Fruit fly (Drosophila melanogaster) whole organism, embryonic: ENCODE measurements around the gene CG34244.

Experiments used
- Bgb ChIP-seq: fragments of 200-800 bp; sonication (Bioruptor generic); IDR thresholded peaks from 2 replicates; pipeline ENCODE4 v1.3.6; 2022; ENCODE audit warnings: missing biosample characterization, missing genetic modification characterization; ENCODE audit not compliant: partially characterized antibody
- Blimp-1 ChIP-seq: fragments of 200-800 bp; sonication (Bioruptor generic); optimal IDR thresholded peaks from 3 replicates; lab custom pipeline; 2018; ENCODE audit warnings: missing biosample characterization, missing genetic modification characterization, mild to moderate bottlenecking, moderate library complexity, missing genetic modification reagents
- CG10267 ChIP-seq: fragments of 200-800 bp; sonication (Bioruptor generic); optimal IDR thresholded peaks from 2 replicates; lab custom pipeline; 2018; ENCODE audit warnings: missing biosample characterization, mild to moderate bottlenecking, missing genetic modification characterization, moderate library complexity
- CG10274 ChIP-seq: fragments of 200-800 bp; sonication (Bioruptor generic); optimal IDR thresholded peaks from 3 replicates; lab custom pipeline; 2017; ENCODE audit warnings: missing biosample characterization, mild to moderate bottlenecking, missing genetic modification characterization
- CG12769 ChIP-seq: fragments of 200-800 bp; sonication (Bioruptor generic); optimal IDR thresholded peaks from 2 replicates; lab custom pipeline; 2019; ENCODE audit warnings: missing biosample characterization, mild to moderate bottlenecking, missing genetic modification characterization, moderate library complexity
- CG1647 ChIP-seq: fragments of 200-800 bp; sonication (Bioruptor generic); optimal IDR thresholded peaks from 3 replicates; lab custom pipeline; 2016; ENCODE audit warnings: missing biosample characterization, missing genetic modification characterization
- CG17328 ChIP-seq: fragments of 200-800 bp; sonication (Bioruptor generic); IDR thresholded peaks from 2 replicates; pipeline ENCODE4 v1.3.6; 2022; ENCODE audit warnings: missing biosample characterization, missing genetic modification characterization
- CG2129 ChIP-seq: fragments of 200-800 bp; sonication (Bioruptor generic); IDR thresholded peaks from 2 replicates; pipeline ENCODE4 v1.3.6; 2022; ENCODE audit warnings: missing biosample characterization, missing genetic modification characterization; ENCODE audit not compliant: partially characterized antibody
- CG30020 ChIP-seq: fragments of 200-800 bp; optimal IDR thresholded peaks from 2 replicates; lab custom pipeline; 2019; ENCODE audit warnings: missing biosample characterization, mild to moderate bottlenecking, missing genetic modification characterization, moderate library complexity
- CG30431 ChIP-seq: fragments of 200-800 bp; sonication (Bioruptor generic); optimal IDR thresholded peaks from 2 replicates; lab custom pipeline; 2017; ENCODE audit warnings: missing biosample characterization, missing genetic modification characterization
- CG32767 ChIP-seq: fragments of 200-800 bp; sonication (Bioruptor generic); IDR thresholded peaks from 2 replicates; pipeline ENCODE4 v1.3.6; 2022; ENCODE audit warnings: missing biosample characterization, missing genetic modification characterization
- CG3407 ChIP-seq: fragments of 200-800 bp; sonication (Bioruptor generic); optimal IDR thresholded peaks from 2 replicates; lab custom pipeline; 2018; ENCODE audit warnings: missing biosample characterization, mild to moderate bottlenecking, missing genetic modification characterization
- CG3838 ChIP-seq: fragments of 200-800 bp; sonication (Bioruptor generic); optimal IDR thresholded peaks from 3 replicates; lab custom pipeline; 2016; ENCODE audit warnings: missing biosample characterization, missing genetic modification characterization
- CG5245 ChIP-seq: fragments of 200-800 bp; sonication (Bioruptor generic); optimal IDR thresholded peaks from 3 replicates; lab custom pipeline; 2016; ENCODE audit warnings: missing biosample characterization, missing genetic modification characterization
- CG7271 ChIP-seq: fragments of 200-800 bp; sonication (Bioruptor generic); optimal IDR thresholded peaks from 2 replicates; lab custom pipeline; 2018; ENCODE audit warnings: missing biosample characterization, mild to moderate bottlenecking, missing genetic modification characterization, moderate library complexity
- CG7372 ChIP-seq: fragments of 200-800 bp; sonication (Bioruptor generic); IDR thresholded peaks from 2 replicates; pipeline ENCODE4 v1.3.6; 2022; ENCODE audit warnings: missing biosample characterization, missing genetic modification characterization
- Drgx ChIP-seq: fragments of 200-800 bp; sonication (Bioruptor generic); IDR thresholded peaks from 2 replicates; pipeline ENCODE4 v1.3.6; 2022; ENCODE audit warnings: missing biosample characterization, missing genetic modification characterization
- E2f2 ChIP-seq: fragments of 200-800 bp; sonication (Bioruptor generic); IDR thresholded peaks from 2 replicates; pipeline ENCODE4 v1.3.6; 2022; ENCODE audit warnings: missing biosample characterization, missing genetic modification characterization
- Ets65A ChIP-seq: fragments of 200-800 bp; sonication (Bioruptor generic); peaks from one replicate; lab custom pipeline; 2016; ENCODE audit warnings: missing biosample characterization, missing genetic modification characterization
- Jarid2 ChIP-seq: fragments of 200-800 bp; sonication (Bioruptor generic); optimal IDR thresholded peaks from 3 replicates; lab custom pipeline; 2017; ENCODE audit warnings: mild to moderate bottlenecking, missing biosample characterization, missing genetic modification reagents, missing genetic modification characterization
- Med ChIP-seq: fragments of 200-800 bp; sonication (Bioruptor generic); peaks from one replicate; lab custom pipeline; 2016; ENCODE audit warnings: missing biosample characterization, missing genetic modification characterization, mild to moderate bottlenecking, inconsistent platforms, moderate library complexity
- Pdp1 ChIP-seq, 2 experiments: fragments of 200-800 bp; sonication (Bioruptor generic); optimal IDR thresholded peaks; 3 replicates each; lab custom pipeline; 2016; ENCODE audit warnings: missing biosample characterization in 2 of 2, missing genetic modification characterization in 2 of 2, mild to moderate bottlenecking in 1 of 2, moderate library complexity in 1 of 2
- aop ChIP-seq: fragments of 200-800 bp; sonication (Bioruptor generic); IDR thresholded peaks from 2 replicates; pipeline ENCODE4 v1.3.6; 2022; ENCODE audit warnings: missing biosample characterization, missing genetic modification characterization
- ap ChIP-seq: fragments of 200-800 bp; sonication (Bioruptor generic); IDR thresholded peaks from 2 replicates; pipeline ENCODE4 v1.3.6; 2022; ENCODE audit warnings: missing biosample characterization, missing genetic modification characterization
- bsh ChIP-seq, 2 experiments: fragments of 200-800 bp; sonication (Bioruptor generic); optimal IDR thresholded peaks; 2 replicates each; lab custom pipeline; 2017 to 2018; ENCODE audit warnings: mild to moderate bottlenecking in 2 of 2, missing biosample characterization in 2 of 2, missing genetic modification characterization in 2 of 2, moderate library complexity in 1 of 2
- corto ChIP-seq: fragments of 200-800 bp; sonication (Bioruptor generic); optimal IDR thresholded peaks from 2 replicates; lab custom pipeline; 2016; ENCODE audit warnings: missing biosample characterization, mild to moderate bottlenecking, missing genetic modification characterization, moderate library complexity
- dmrt11E ChIP-seq: fragments of 200-800 bp; sonication (Bioruptor generic); optimal IDR thresholded peaks from 3 replicates; lab custom pipeline; 2018; ENCODE audit warnings: missing biosample characterization, mild to moderate bottlenecking, missing genetic modification characterization, moderate library complexity
- eve ChIP-seq, 2 experiments: fragments of >200 bp; optimal IDR thresholded peaks; 2 replicates each; lab custom pipeline; 2017; ENCODE audit warnings: missing biosample characterization in 2 of 2, missing genetic modification characterization in 2 of 2
- gcm2 ChIP-seq: fragments of 200-800 bp; sonication (Bioruptor generic); optimal IDR thresholded peaks from 2 replicates; lab custom pipeline; 2016; ENCODE audit warnings: missing biosample characterization, missing genetic modification characterization
- gem ChIP-seq: fragments of 200-800 bp; sonication (Bioruptor generic); optimal IDR thresholded peaks from 2 replicates; lab custom pipeline; 2019; ENCODE audit warnings: missing biosample characterization, mild to moderate bottlenecking, missing genetic modification characterization, moderate library complexity
- lmd ChIP-seq: fragments of 200-800 bp; sonication (Bioruptor generic); IDR thresholded peaks from 2 replicates; pipeline ENCODE4 v1.3.6; 2022; ENCODE audit warnings: missing biosample characterization, missing genetic modification characterization
- lov ChIP-seq, 2 experiments: fragments of 200-800 bp in 1 of 2; fragments of >200 bp in 1 of 2; sonication (Bioruptor generic) in 1 of 2; IDR thresholded peaks in 1 of 2; optimal IDR thresholded peaks in 1 of 2; 2 replicates in 1 of 2; 3 replicates in 1 of 2; pipeline versions ENCODE4 v1.3.6 to Lab custom; 2017 to 2022; ENCODE audit warnings: missing biosample characterization in 1 of 2, missing genetic modification characterization in 1 of 2
- nmo ChIP-seq: fragments of 200-800 bp; sonication (Bioruptor generic); optimal IDR thresholded peaks from 2 replicates; lab custom pipeline; 2018; ENCODE audit warnings: missing biosample characterization, mild to moderate bottlenecking, missing genetic modification characterization, moderate library complexity
- nom ChIP-seq: fragments of 200-800 bp; sonication (Bioruptor generic); optimal IDR thresholded peaks from 2 replicates; lab custom pipeline; 2017; ENCODE audit warnings: missing biosample characterization, missing genetic modification characterization, mild to moderate bottlenecking, moderate library complexity, missing genetic modification reagents
- odd ChIP-seq: fragments of 200-800 bp; sonication (Bioruptor generic); optimal IDR thresholded peaks from 2 replicates; lab custom pipeline; 2017; ENCODE audit warnings: missing biosample characterization, mild to moderate bottlenecking, missing genetic modification characterization
- phol ChIP-seq: fragments of 200-800 bp; sonication (Bioruptor generic); optimal IDR thresholded peaks from 3 replicates; lab custom pipeline; 2018; ENCODE audit warnings: missing biosample characterization, mild to moderate bottlenecking, missing genetic modification characterization, moderate library complexity
- prd ChIP-seq, 3 experiments: fragments of >200 bp in 2 of 3; fragments of 200-800 bp in 1 of 3; sonication (Bioruptor generic) in 1 of 3; optimal IDR thresholded peaks in 2 of 3; IDR thresholded peaks in 1 of 3; 2 replicates in 2 of 3; 3 replicates in 1 of 3; pipeline versions ENCODE4 v1.3.6 to Lab custom; 2017 to 2022; ENCODE audit warnings: missing biosample characterization in 1 of 3, missing genetic modification characterization in 1 of 3
- rib ChIP-seq: fragments of 200-800 bp; sonication (Bioruptor generic); IDR thresholded peaks from 2 replicates; pipeline ENCODE4 v1.3.6; 2022; ENCODE audit warnings: missing biosample characterization, missing genetic modification characterization
- row ChIP-seq: fragments of 200-800 bp; sonication (Bioruptor generic); IDR thresholded peaks from 3 replicates; pipeline ENCODE4 v1.3.6; 2022; ENCODE audit warnings: missing biosample characterization, missing genetic modification characterization
- scrt ChIP-seq: fragments of 200-800 bp; sonication (Bioruptor generic); optimal IDR thresholded peaks from 2 replicates; lab custom pipeline; 2018; ENCODE audit warnings: missing biosample characterization, mild to moderate bottlenecking, missing genetic modification characterization, moderate library complexity
- tap ChIP-seq: fragments of 200-800 bp; optimal IDR thresholded peaks from 3 replicates; lab custom pipeline; 2019; ENCODE audit warnings: missing biosample characterization, mild to moderate bottlenecking, missing genetic modification characterization, moderate library complexity
- zen ChIP-seq: fragments of 200-800 bp; sonication (Bioruptor generic); optimal IDR thresholded peaks from 3 replicates; lab custom pipeline; 2018; ENCODE audit warnings: missing biosample characterization, mild to moderate bottlenecking, missing genetic modification characterization, moderate library complexity

The CG34244 gene

dm6 chr3L:14241065-14241464 lies 5.3 kb upstream of the CG34244 start:
- TF ChIP-seq nom (GFP tag; lab: Kevin White, UChicago) (peak; percentile 17), corto (GFP tag; lab: Kevin White, UChicago) (peak; percentile 1), aop (GFP tag; lab: Robert Waterston, UW) (no peak)

- TF ChIP-seq CG1647 (GFP tag; lab: Kevin White, UChicago) = no peak
- peak; percentile 31 for TF ChIP-seq gem (tag; lab: Kevin White, UChicago)
- no peak for TF ChIP-seq Bgb (GFP tag; lab: Robert Waterston, UW)
- TF ChIP-seq CG30020 (tag; lab: Kevin White, UChicago) = no peak
- no peak for TF ChIP-seq prd (optimal IDR thresholded peaks at IDR 0.05; lab: Kevin White, UChicago)
- peak; percentile 25; the same call in 1 of the 3 replicates for TF ChIP-seq prd (GFP tag; IDR thresholded peaks at IDR 0.05; lab: Robert Waterston, UW)
- TF ChIP-seq zen (tag; lab: Kevin White, UChicago) = peak; percentile 9
- TF ChIP-seq lov (optimal IDR thresholded peaks at IDR 0.05; lab: Kevin White, UChicago) = no peak
- TF ChIP-seq lov (GFP tag; IDR thresholded peaks at IDR 0.05; lab: Robert Waterston, UW) = no peak
- TF ChIP-seq scrt (GFP tag; lab: Kevin White, UChicago) = no peak
- TF ChIP-seq bsh (GFP tag; optimal IDR thresholded peaks at IDR 0.05; lab: Kevin White, UChicago) = peak; percentile 35 to 39
- peak; percentile 1 for TF ChIP-seq nmo (GFP tag; lab: Kevin White, UChicago)
- TF ChIP-seq lmd (GFP tag; lab: Robert Waterston, UW) = no peak
- TF ChIP-seq Drgx (GFP tag; lab: Robert Waterston, UW) = peak; percentile 56
- no peak for TF ChIP-seq CG3407 (GFP tag; lab: Kevin White, UChicago)
- peak; percentile 28 for TF ChIP-seq phol (tag; lab: Kevin White, UChicago)
- TF ChIP-seq dmrt11E (tag; lab: Kevin White, UChicago) = peak; percentile 3
- peak; percentile 19 for TF ChIP-seq CG7271 (tag; lab: Kevin White, UChicago)
- TF ChIP-seq CG10267 = no peak
- 0 out of 2 replicates have a peak, but pooled peaks have one; percentile 13 for TF ChIP-seq ap (GFP tag; lab: Robert Waterston, UW)
- TF ChIP-seq Ets65A (GFP tag; lab: Kevin White, UChicago) = peak; percentile 78
- peak; percentile 24; the same call in 1 of the 2 replicates for TF ChIP-seq CG17328 (GFP tag; lab: Robert Waterston, UW)
- peak; percentile 18 for TF ChIP-seq Blimp-1 (GFP tag; lab: Kevin White, UChicago)
- no peak for TF ChIP-seq CG5245 (GFP tag; lab: Kevin White, UChicago)
Observed at dm6 chr3L:14239325-14239724, 3.6 kb upstream of the CG34244 start.

DNA sequence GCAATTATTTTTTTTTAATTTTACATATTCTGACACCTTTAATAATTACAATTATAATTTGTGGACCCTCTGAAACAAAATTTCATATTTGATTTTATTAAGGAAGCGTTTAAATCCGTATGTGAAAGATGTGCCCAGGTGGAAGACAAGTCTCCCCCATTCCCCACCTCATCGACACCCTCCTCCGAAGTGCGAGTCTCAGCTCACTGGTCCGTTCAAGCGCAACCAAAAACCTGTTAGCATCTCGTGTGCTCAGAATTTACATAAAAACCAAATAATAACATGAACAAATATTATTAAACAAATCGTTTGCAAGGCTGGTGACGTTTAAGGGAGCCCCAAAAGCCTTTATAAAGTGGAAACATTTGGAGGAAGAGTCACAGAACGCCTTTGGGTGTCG lies 594 bp upstream of the CG34244 start, which contains the start of gene CG7906:
Gene CG7906, plus strand, starts transcription at position 301 of the 400 bp plus-strand sequence.
- TF ChIP-seq Jarid2 (no peak), Med (GFP tag; lab: Kevin White, UChicago) (peak; percentile 28), lmd (GFP tag; lab: Robert Waterston, UW) (no peak)

- TF ChIP-seq gcm2 (GFP tag; lab: Kevin White, UChicago) (no peak), Med (GFP tag; lab: Kevin White, UChicago) (peak; percentile 38), Pdp1 (GFP tag; optimal IDR thresholded peaks at IDR 0.05; lab: Kevin White, UChicago) (peak in 1 of 2 experiments; percentile 62)
Observed at dm6 chr3L:14233169-14233568, 2.6 kb downstream of the CG34244 start, which contains the start of gene CG7924. Gene CG7924, plus strand, starts transcription at chr3L:14233469.

DNA sequence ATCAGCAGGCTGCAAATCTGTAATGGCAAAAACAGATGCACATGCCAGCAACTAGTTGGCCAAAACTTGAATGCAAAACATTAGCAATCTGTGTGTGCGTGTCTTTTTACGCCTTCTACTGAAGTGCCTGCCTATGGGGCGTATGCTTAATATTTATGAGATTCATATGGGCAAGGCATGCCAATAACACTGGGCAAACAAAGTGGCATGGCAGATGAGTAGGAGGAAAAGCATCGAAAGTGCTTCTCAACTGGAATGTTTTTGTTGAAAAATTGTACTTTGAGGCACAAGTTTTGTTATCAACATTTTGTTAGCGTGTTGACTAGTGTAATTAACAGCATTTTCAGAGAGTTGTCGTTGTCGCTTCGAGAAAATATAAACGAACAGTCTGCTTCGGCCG lies 6.3 kb downstream of the CG34244 start:
- TF ChIP-seq CG3838 (GFP tag; lab: Kevin White, UChicago) = no peak
- no peak for TF ChIP-seq CG10274
- TF ChIP-seq CG7372 (GFP tag; lab: Robert Waterston, UW) = peak; percentile 65
- 0 out of 2 replicates have a peak, but pooled peaks have one; percentile 23 for TF ChIP-seq rib (GFP tag; lab: Robert Waterston, UW)
- peak; percentile 16; the same call in 1 of the 3 replicates for TF ChIP-seq row (GFP tag; lab: Robert Waterston, UW)
- TF ChIP-seq CG12769 = peak; percentile 4
- TF ChIP-seq CG32767 (GFP tag; lab: Robert Waterston, UW) = no peak
- no peak for TF ChIP-seq tap (tag; lab: Kevin White, UChicago)
- peak; percentile 64 for TF ChIP-seq Drgx (GFP tag; lab: Robert Waterston, UW)
- no peak for TF ChIP-seq odd (GFP tag; lab: Kevin White, UChicago)
- no peak for TF ChIP-seq CG2129 (GFP tag; lab: Robert Waterston, UW)
- no peak for TF ChIP-seq CG30431 (GFP tag; lab: Kevin White, UChicago)
- peak in 1 of 2 experiments; percentile 33 for TF ChIP-seq eve (GFP tag; optimal IDR thresholded peaks at IDR 0.05; lab: Kevin White, UChicago)
- TF ChIP-seq E2f2 = no peak
